Worm (Caenorhabditis elegans): ENCODE data around the gene ham-3.

Gene ham-3

DNA sequence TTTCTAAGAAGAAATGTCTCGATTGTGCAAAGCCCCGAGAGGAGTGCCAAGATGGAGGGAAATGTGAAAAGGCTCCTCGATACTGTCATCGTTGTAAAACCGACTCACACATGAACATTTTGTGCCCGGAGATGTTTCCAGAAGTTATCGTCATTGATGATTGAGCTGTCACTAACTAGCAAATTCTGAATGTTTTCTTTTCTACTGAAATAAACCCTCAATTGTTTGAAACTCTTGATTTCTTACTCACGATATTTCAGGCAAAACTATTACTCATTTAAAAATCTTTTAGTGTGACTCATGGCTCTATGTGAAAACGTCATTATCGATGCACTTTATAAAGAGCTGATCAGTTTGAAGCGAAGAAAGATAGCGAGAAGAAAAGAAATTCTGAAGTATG lies 35.5 kb upstream of the ham-3 start, which contains the start of gene T16H12.13:
Gene T16H12.13 (plus strand): TSS at position 301 of the 400 bp plus-strand sequence.
- TF ChIP-seq ztf-11 (tag; optimal IDR thresholded peaks at IDR 0.05) (no peak), mab-5 (tag; optimal IDR thresholded peaks at IDR 0.05) (no peak), mdl-1 (tag; optimal IDR thresholded peaks at IDR 0.05) (no peak)

DNA sequence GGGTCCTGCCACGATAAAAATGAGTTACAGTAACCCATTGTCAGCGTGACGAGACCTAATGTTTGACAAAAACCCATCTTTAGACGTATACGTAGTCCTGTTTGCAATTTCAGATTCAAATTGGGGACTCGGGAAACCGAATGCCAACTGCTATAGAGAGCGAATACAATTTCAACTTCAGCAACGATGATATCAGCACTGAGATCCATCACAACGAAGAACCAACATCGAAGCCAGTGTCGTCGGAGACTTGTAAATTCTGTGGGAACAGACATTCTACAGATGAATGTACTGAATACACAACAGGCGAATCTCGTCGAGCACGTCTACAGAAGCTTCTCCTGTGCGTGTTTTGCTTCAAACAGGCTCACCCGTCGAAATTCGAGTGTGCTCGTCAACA lies 35.0 kb upstream of the ham-3 start:
- TF ChIP-seq gmeb-1 (tag; optimal IDR thresholded peaks at IDR 0.05) = no peak
- TF ChIP-seq ztf-1 (GFP tag; conservative IDR thresholded peaks at IDR 0.05) = no peak
- TF ChIP-seq ama-1 (optimal IDR thresholded peaks at IDR 0.05) = no peak
- no peak for TF ChIP-seq mbf-1 (tag; optimal IDR thresholded peaks at IDR 0.05)
- no peak for TF ChIP-seq lin-39 (tag; optimal IDR thresholded peaks at IDR 0.05)
- no peak for TF ChIP-seq unc-62 (GFP tag; optimal IDR thresholded peaks at IDR 0.05)
- TF ChIP-seq ZK546.5 (tag; optimal IDR thresholded peaks at IDR 0.05) = no peak
- TF ChIP-seq mdl-1 (tag; optimal IDR thresholded peaks at IDR 0.05) = no peak
- TF ChIP-seq ceh-82 (tag; optimal IDR thresholded peaks at IDR 0.05) = no peak
- no peak for TF ChIP-seq ztf-4 (tag; optimal IDR thresholded peaks at IDR 0.05)
- no peak for TF ChIP-seq ceh-16 (tag; optimal IDR thresholded peaks at IDR 0.05)
- TF ChIP-seq elt-1 (tag; optimal IDR thresholded peaks at IDR 0.05) = no peak
- no peak for TF ChIP-seq mab-5 (tag; optimal IDR thresholded peaks at IDR 0.05)
- no peak for TF ChIP-seq sem-4 (tag; optimal IDR thresholded peaks at IDR 0.05)
- TF ChIP-seq skn-1 (tag; optimal IDR thresholded peaks at IDR 0.05) = no peak

DNA sequence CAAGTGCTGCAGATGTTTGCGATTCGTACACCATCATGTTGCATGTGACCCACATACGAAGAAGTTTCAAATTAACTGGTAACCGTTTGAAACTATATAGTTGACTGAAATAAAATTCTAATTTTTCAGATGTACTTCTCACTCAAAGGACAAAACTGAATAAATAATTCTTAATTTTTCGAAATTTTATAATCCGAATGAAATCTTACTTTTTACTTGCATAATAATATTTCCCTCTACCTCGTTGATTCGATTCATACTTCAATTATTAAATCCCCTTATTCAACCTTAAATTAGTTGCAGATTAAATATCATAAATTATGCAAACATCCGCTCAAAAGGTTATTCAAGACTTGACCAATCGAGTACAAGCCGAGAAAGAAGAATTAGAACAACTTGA lies 34.6 kb upstream of the ham-3 start, which contains the start of gene T16H12.2:
Gene T16H12.2 (plus strand): TSS at position 301 of the 400 bp plus-strand sequence.
- TF ChIP-seq skn-1 (tag; optimal IDR thresholded peaks at IDR 0.05) (no peak), nhr-10 (tag; optimal IDR thresholded peaks at IDR 0.05) (no peak), C34F6.9 (tag; optimal IDR thresholded peaks at IDR 0.05) (no peak), ztf-4 (tag; optimal IDR thresholded peaks at IDR 0.05) (no peak), elt-3 (tag; optimal IDR thresholded peaks at IDR 0.05) (no peak), nhr-25 (tag; optimal IDR thresholded peaks at IDR 0.05) (no peak), unc-39 (tag; optimal IDR thresholded peaks at IDR 0.05) (no peak), mbf-1 (tag; optimal IDR thresholded peaks at IDR 0.05) (no peak), nhr-21 (tag; optimal IDR thresholded peaks at IDR 0.05) (no peak), alr-1 (tag; optimal IDR thresholded peaks at IDR 0.05) (no peak), lin-11 (tag; optimal IDR thresholded peaks at IDR 0.05) (no peak), zag-1 (tag; optimal IDR thresholded peaks at IDR 0.05) (no peak), blmp-1 (tag; optimal IDR thresholded peaks at IDR 0.05; ENCODE audit: insufficient read depth) (no peak)

DNA sequence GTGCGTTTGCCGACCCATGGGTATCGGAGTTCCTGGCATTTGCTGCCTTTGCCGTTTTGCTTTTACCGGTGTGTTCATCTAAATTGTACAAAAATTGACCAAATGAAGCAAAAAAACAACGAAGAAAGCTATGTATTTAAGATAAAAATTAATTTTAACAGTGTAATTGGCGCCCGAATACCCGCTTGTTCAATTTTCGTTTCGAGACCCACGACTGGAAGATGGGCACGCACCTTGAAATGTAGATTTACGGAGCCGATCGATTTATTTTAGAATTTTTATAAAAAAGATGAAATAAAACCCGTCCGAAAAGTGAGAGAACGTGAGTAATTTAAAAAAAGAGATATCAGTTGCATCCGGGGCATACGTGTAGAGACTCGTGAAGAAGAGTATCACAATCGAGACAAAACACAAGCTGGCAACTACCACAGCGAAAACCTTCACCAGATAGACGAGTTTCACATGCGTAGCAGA lies 32.0 kb upstream of the ham-3 start, which contains the start of gene hal-2:
Gene hal-2 (minus strand): TSS at position 424 of the 474 bp plus-strand sequence.
- TF ChIP-seq C34F6.9 (tag; optimal IDR thresholded peaks at IDR 0.05) = no peak
- no peak for TF ChIP-seq nhr-10 (tag; optimal IDR thresholded peaks at IDR 0.05)
- no peak for TF ChIP-seq unc-39 (tag; optimal IDR thresholded peaks at IDR 0.05)
- no peak for TF ChIP-seq ceh-16 (tag; optimal IDR thresholded peaks at IDR 0.05)

DNA sequence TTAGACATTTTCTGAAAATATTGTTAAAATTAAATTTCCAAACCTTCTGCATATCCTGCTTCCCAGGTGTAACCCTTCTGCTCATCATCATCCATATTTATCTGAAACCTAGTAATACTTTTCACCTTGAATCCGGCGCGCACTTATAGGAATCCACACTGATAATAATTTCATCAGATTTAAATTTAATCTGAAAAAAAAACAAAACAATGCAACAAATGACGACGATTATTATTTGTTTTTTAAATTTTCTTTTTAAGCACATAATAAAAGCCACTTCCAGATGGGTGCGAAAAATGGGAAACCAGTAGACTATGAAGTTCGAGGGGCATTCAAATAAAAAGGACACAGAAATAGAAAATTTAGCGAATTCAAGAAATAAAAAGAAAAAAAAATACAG lies 29.9 kb upstream of the ham-3 start, which contains the start of gene gtf-2H2C:
Gene gtf-2H2C (minus strand): TSS at position 101 of the 400 bp plus-strand sequence.
- TF ChIP-seq Y55F3AM.14 (GFP tag; optimal IDR thresholded peaks at IDR 0.05) (no peak), blmp-1 (tag; optimal IDR thresholded peaks at IDR 0.05; ENCODE audit: insufficient read depth) (no peak), lin-11 (tag; optimal IDR thresholded peaks at IDR 0.05) (no peak), nhr-237 (tag; optimal IDR thresholded peaks at IDR 0.05) (no peak), nhr-25 (tag; optimal IDR thresholded peaks at IDR 0.05) (no peak), nhr-6 (tag; optimal IDR thresholded peaks at IDR 0.05) (no peak), nhr-10 (tag; optimal IDR thresholded peaks at IDR 0.05) (no peak), mab-5 (tag; optimal IDR thresholded peaks at IDR 0.05) (no peak), nhr-11 (tag; optimal IDR thresholded peaks at IDR 0.05) (no peak), nhr-129 (tag; optimal IDR thresholded peaks at IDR 0.05) (no peak), crh-2 (tag; optimal IDR thresholded peaks at IDR 0.05) (no peak), skn-1 (tag; optimal IDR thresholded peaks at IDR 0.05) (no peak), dmd-4 (tag; optimal IDR thresholded peaks at IDR 0.05) (no peak), mbf-1 (tag; optimal IDR thresholded peaks at IDR 0.05) (no peak), sma-3 (GFP tag; optimal IDR thresholded peaks at IDR 0.05) (no peak), sma-9 (GFP tag; optimal IDR thresholded peaks at IDR 0.05) (no peak), sma-9 (tag; optimal IDR thresholded peaks at IDR 0.05) (no peak), alr-1 (tag; optimal IDR thresholded peaks at IDR 0.05) (no peak), fos-1 (tag; optimal IDR thresholded peaks at IDR 0.05) (no peak)

Measured in whole organism, L2 larva.